Worm (Caenorhabditis elegans) whole organism, young adult: ENCODE measurements around the gene twk-5.

ENCODE experiments used
- F10E7.11 ChIP-seq: sonication (generic microtip); optimal IDR thresholded peaks from 2 replicates; lab custom pipeline; 2017; ENCODE audit warnings: mild to moderate bottlenecking, missing genetic modification characterization, moderate library complexity, missing compliant biosample characterization
- F22D6.2 ChIP-seq: sonication (generic microtip); optimal IDR thresholded peaks from 2 replicates; lab custom pipeline; 2016; ENCODE audit warnings: mild to moderate bottlenecking, missing genetic modification characterization, missing compliant biosample characterization
- F33H1.4 ChIP-seq: fragments of 200-800 bp; sonication (Bioruptor generic); IDR thresholded peaks from 2 replicates; pipeline ENCODE4 v1.3.6; 2022; ENCODE audit warnings: missing genetic modification reagents, missing genetic modification characterization, missing compliant biosample characterization
- F52B5.7 ChIP-seq: sonication (generic microtip); optimal IDR thresholded peaks from 2 replicates; lab custom pipeline; 2016; ENCODE audit warnings: mild to moderate bottlenecking, missing genetic modification characterization, missing compliant biosample characterization
- F57A8.1 ChIP-seq: fragments of 200-800 bp; sonication (Bioruptor generic); optimal IDR thresholded peaks from 2 replicates; lab custom pipeline; 2018; ENCODE audit warnings: mild to moderate bottlenecking, missing genetic modification characterization, moderate library complexity, missing compliant biosample characterization
- K11D2.4 ChIP-seq: fragments of 200-800 bp; sonication (Bioruptor generic); IDR thresholded peaks from 2 replicates; pipeline ENCODE4 v1.3.6; 2022; ENCODE audit warnings: missing genetic modification reagents, missing genetic modification characterization, missing compliant biosample characterization
- K12H6.12 ChIP-seq: fragments of 200-800 bp; sonication (Bioruptor generic); optimal IDR thresholded peaks from 2 replicates; lab custom pipeline; 2018; ENCODE audit warnings: mild to moderate bottlenecking, missing genetic modification characterization, missing compliant biosample characterization
- Y53G8AR.9 ChIP-seq: fragments of 200-800 bp; sonication (Bioruptor generic); conservative IDR thresholded peaks from 2 replicates; pipeline ENCODE4 v1.3.6; 2022; ENCODE audit warnings: missing genetic modification reagents, missing genetic modification characterization, missing compliant biosample characterization
- Y56A3A.18 ChIP-seq: fragments of 200-800 bp; sonication (Bioruptor generic); IDR thresholded peaks from 2 replicates; pipeline ENCODE4 v1.3.6; 2022; ENCODE audit warnings: missing genetic modification reagents, missing genetic modification characterization, missing compliant biosample characterization
- ama-1 ChIP-seq, 3 experiments: fragments of 150-350 bp in 1 of 3; sonication (generic microtip) in 2 of 3; optimal IDR thresholded peaks; 2 replicates each; lab custom pipeline; 2014 to 2018; ENCODE audit warnings: missing biosample characterization in 2 of 3, missing genetic modification characterization in 2 of 3, missing genetic modification reagents in 2 of 3
- attf-3 ChIP-seq: fragments of 200-800 bp; sonication (Bioruptor generic); conservative IDR thresholded peaks from 2 replicates; pipeline ENCODE4 v1.3.6; 2022; ENCODE audit warnings: missing genetic modification reagents, missing genetic modification characterization, missing compliant biosample characterization
- attf-6 ChIP-seq: fragments of 200-800 bp; sonication (Bioruptor generic); IDR thresholded peaks from 2 replicates; pipeline ENCODE4 v1.3.6; 2022; ENCODE audit warnings: missing genetic modification reagents, missing genetic modification characterization, missing compliant biosample characterization
- bed-1 ChIP-seq: fragments of 200-800 bp; sonication (Bioruptor generic); IDR thresholded peaks from 2 replicates; pipeline ENCODE4 v1.3.6; 2022; ENCODE audit warnings: missing genetic modification reagents, missing genetic modification characterization, missing compliant biosample characterization
- ccch-3 ChIP-seq: fragments of 200-800 bp; sonication (Bioruptor generic); optimal IDR thresholded peaks from 2 replicates; lab custom pipeline; 2018; ENCODE audit warnings: mild to moderate bottlenecking, missing genetic modification characterization, missing compliant biosample characterization
- cebp-1 ChIP-seq, 2 experiments: fragments of 200-800 bp in 1 of 2; sonication (Bioruptor generic) in 1 of 2; sonication (generic microtip) in 1 of 2; IDR thresholded peaks in 1 of 2; optimal IDR thresholded peaks in 1 of 2; 2 replicates each; pipeline versions ENCODE4 v1.3.6 to Lab custom; 2017 to 2022; ENCODE audit warnings: missing compliant biosample characterization in 2 of 2, missing genetic modification characterization in 2 of 2, mild to moderate bottlenecking in 1 of 2, missing genetic modification reagents in 1 of 2, moderate library complexity in 1 of 2
- cebp-2 ChIP-seq: fragments of 200-800 bp; sonication (Bioruptor generic); IDR thresholded peaks from 2 replicates; pipeline ENCODE4 v1.3.6; 2022; ENCODE audit warnings: missing genetic modification characterization, missing compliant biosample characterization
- ceh-27 ChIP-seq: fragments of 200-800 bp; sonication (Bioruptor generic); optimal IDR thresholded peaks from 2 replicates; lab custom pipeline; 2018; ENCODE audit warnings: mild to moderate bottlenecking, missing genetic modification characterization, moderate library complexity, missing compliant biosample characterization
- ceh-79 ChIP-seq: sonication (generic microtip); optimal IDR thresholded peaks from 2 replicates; lab custom pipeline; 2017; ENCODE audit warnings: mild to moderate bottlenecking, missing genetic modification characterization, missing compliant biosample characterization
- ceh-91 ChIP-seq: fragments of 200-800 bp; sonication (Bioruptor generic); IDR thresholded peaks from 2 replicates; pipeline ENCODE4 v1.3.6; 2022; ENCODE audit warnings: missing genetic modification reagents, missing genetic modification characterization, missing compliant biosample characterization
- chd-7 ChIP-seq: sonication (generic microtip); optimal IDR thresholded peaks from 2 replicates; lab custom pipeline; 2016; ENCODE audit warnings: mild to moderate bottlenecking, missing genetic modification characterization, moderate library complexity, missing compliant biosample characterization
- dox-1 ChIP-seq: fragments of 200-800 bp; sonication (Bioruptor generic); IDR thresholded peaks from 2 replicates; pipeline ENCODE4 v1.3.6; 2022; ENCODE audit warnings: missing genetic modification reagents, missing genetic modification characterization, missing compliant biosample characterization
- dpff-1 ChIP-seq: sonication (generic microtip); optimal IDR thresholded peaks from 2 replicates; lab custom pipeline; 2017; ENCODE audit warnings: mild to moderate bottlenecking, missing genetic modification characterization, missing compliant biosample characterization
- egrh-3 ChIP-seq: fragments of 200-800 bp; sonication (Bioruptor generic); IDR thresholded peaks from 2 replicates; pipeline ENCODE4 v1.3.6; 2022; ENCODE audit warnings: missing genetic modification reagents, missing genetic modification characterization, missing compliant biosample characterization
- gei-17 ChIP-seq: fragments of 200-800 bp; sonication (Bioruptor generic); optimal IDR thresholded peaks from 2 replicates; lab custom pipeline; 2018; ENCODE audit warnings: mild to moderate bottlenecking, missing genetic modification characterization, missing compliant biosample characterization
- hmg-20 ChIP-seq: fragments of 200-800 bp; sonication (Bioruptor generic); IDR thresholded peaks from 2 replicates; pipeline ENCODE4 v1.3.6; 2022; ENCODE audit warnings: missing genetic modification reagents, missing genetic modification characterization, missing compliant biosample characterization
- lag-1 ChIP-seq: fragments of 200-800 bp; sonication (Bioruptor generic); IDR thresholded peaks from 2 replicates; pipeline ENCODE4 v1.3.6; 2022; ENCODE audit warnings: missing genetic modification reagents, missing genetic modification characterization, missing compliant biosample characterization
- lin-35 ChIP-seq, 3 experiments: fragments of 150-350 bp in 2 of 3; sonication (generic microtip) in 1 of 3; optimal IDR thresholded peaks; 2 replicates each; lab custom pipeline; 2014 to 2018; ENCODE audit warnings: missing biosample characterization in 3 of 3, missing genetic modification characterization in 3 of 3, missing genetic modification reagents in 3 of 3
- lin-54 ChIP-seq: fragments of 200-800 bp; sonication (Bioruptor generic); optimal IDR thresholded peaks from 2 replicates; lab custom pipeline; 2018; ENCODE audit warnings: mild to moderate bottlenecking, missing genetic modification characterization, missing compliant biosample characterization
- madf-10 ChIP-seq: sonication (generic microtip); optimal IDR thresholded peaks from 2 replicates; lab custom pipeline; 2016; ENCODE audit warnings: mild to moderate bottlenecking, missing genetic modification characterization, missing compliant biosample characterization
- madf-8 ChIP-seq: fragments of 200-800 bp; sonication (Bioruptor generic); conservative IDR thresholded peaks from 2 replicates; pipeline ENCODE4 v1.3.6; 2022; ENCODE audit warnings: missing genetic modification reagents, missing genetic modification characterization, missing compliant biosample characterization
- mcd-1 ChIP-seq: fragments of 200-800 bp; sonication (Bioruptor generic); IDR thresholded peaks from 2 replicates; pipeline ENCODE4 v1.3.6; 2022; ENCODE audit warnings: missing genetic modification reagents, missing genetic modification characterization, missing compliant biosample characterization
- mel-28 ChIP-seq: sonication (generic microtip); optimal IDR thresholded peaks from 2 replicates; lab custom pipeline; 2016; ENCODE audit warnings: borderline replicate concordance, mild to moderate bottlenecking, missing genetic modification characterization, missing compliant biosample characterization
- mes-4 ChIP-seq: sonication (generic microtip); optimal IDR thresholded peaks from 2 replicates; lab custom pipeline; 2016; ENCODE audit warnings: missing genotype, missing genetic modification characterization, missing compliant biosample characterization
- nfya-1 ChIP-seq: sonication (generic microtip); optimal IDR thresholded peaks from 2 replicates; lab custom pipeline; 2017; ENCODE audit warnings: antibody characterized with exemption, missing compliant biosample characterization, missing genetic modification characterization, borderline replicate concordance; ENCODE audit not compliant: insufficient read depth
- nhr-179 ChIP-seq: sonication (generic microtip); optimal IDR thresholded peaks from 2 replicates; lab custom pipeline; 2016; ENCODE audit warnings: mild to moderate bottlenecking, missing genetic modification characterization, missing compliant biosample characterization
- pha-4 ChIP-seq: fragments of 150-350 bp; sonication (generic microtip); optimal IDR thresholded peaks from 2 replicates; lab custom pipeline; 2014; ENCODE audit warnings: missing biosample characterization, missing genetic modification reagents, missing genetic modification characterization
- rcor-1 ChIP-seq: fragments of 200-800 bp; sonication (Bioruptor generic); IDR thresholded peaks from 2 replicates; pipeline ENCODE4 v1.3.6; 2022; ENCODE audit warnings: missing genetic modification reagents, missing genetic modification characterization, missing compliant biosample characterization
- repo-1 ChIP-seq: sonication (generic microtip); optimal IDR thresholded peaks from 2 replicates; lab custom pipeline; 2017; ENCODE audit warnings: mild to moderate bottlenecking, missing genetic modification characterization, missing compliant biosample characterization
- sdz-38 ChIP-seq: sonication (generic microtip); optimal IDR thresholded peaks from 2 replicates; lab custom pipeline; 2016; ENCODE audit warnings: missing genotype, missing genetic modification characterization, missing compliant biosample characterization
- sea-2 ChIP-seq: fragments of 200-800 bp; sonication (Bioruptor generic); IDR thresholded peaks from 2 replicates; pipeline ENCODE4 v1.3.6; 2022; ENCODE audit warnings: missing genetic modification characterization, missing compliant biosample characterization
- snpc-3.4 ChIP-seq: sonication (generic microtip); optimal IDR thresholded peaks from 2 replicates; lab custom pipeline; 2017; ENCODE audit warnings: missing genetic modification characterization, mild to moderate bottlenecking, missing compliant biosample characterization, antibody characterized with exemption, moderate library complexity, missing genotype, missing genetic modification reagents
- somi-1 ChIP-seq: fragments of 200-800 bp; sonication (Bioruptor generic); optimal IDR thresholded peaks from 2 replicates; lab custom pipeline; 2018; ENCODE audit warnings: mild to moderate bottlenecking, missing genetic modification characterization, missing compliant biosample characterization
- tlf-1 ChIP-seq: fragments of 200-800 bp; sonication (Bioruptor generic); optimal IDR thresholded peaks from 2 replicates; lab custom pipeline; 2018; ENCODE audit warnings: mild to moderate bottlenecking, missing genetic modification characterization, missing compliant biosample characterization
- unc-62 ChIP-seq: fragments of 150-350 bp; optimal IDR thresholded peaks from 2 replicates; lab custom pipeline; 2014; ENCODE audit warnings: missing biosample characterization, missing genetic modification reagents, missing genetic modification characterization
- xnd-1 ChIP-seq: sonication (generic microtip); optimal IDR thresholded peaks from 2 replicates; lab custom pipeline; 2016; ENCODE audit warnings: missing genotype, missing genetic modification reagents, missing genetic modification characterization, missing compliant biosample characterization
- ztf-18 ChIP-seq: sonication (generic microtip); optimal IDR thresholded peaks from 2 replicates; lab custom pipeline; 2016; ENCODE audit warnings: missing genotype, mild to moderate bottlenecking, missing genetic modification characterization, missing compliant biosample characterization
- ztf-3 ChIP-seq: fragments of 200-800 bp; sonication (Bioruptor generic); optimal IDR thresholded peaks from 2 replicates; lab custom pipeline; 2018; ENCODE audit warnings: mild to moderate bottlenecking, missing genetic modification characterization, missing compliant biosample characterization
- ztf-6 ChIP-seq: fragments of 200-800 bp; sonication (Bioruptor generic); IDR thresholded peaks from 2 replicates; pipeline ENCODE4 v1.3.6; 2022; ENCODE audit warnings: missing genetic modification reagents, missing genetic modification characterization, missing compliant biosample characterization

Gene twk-5

DNA sequence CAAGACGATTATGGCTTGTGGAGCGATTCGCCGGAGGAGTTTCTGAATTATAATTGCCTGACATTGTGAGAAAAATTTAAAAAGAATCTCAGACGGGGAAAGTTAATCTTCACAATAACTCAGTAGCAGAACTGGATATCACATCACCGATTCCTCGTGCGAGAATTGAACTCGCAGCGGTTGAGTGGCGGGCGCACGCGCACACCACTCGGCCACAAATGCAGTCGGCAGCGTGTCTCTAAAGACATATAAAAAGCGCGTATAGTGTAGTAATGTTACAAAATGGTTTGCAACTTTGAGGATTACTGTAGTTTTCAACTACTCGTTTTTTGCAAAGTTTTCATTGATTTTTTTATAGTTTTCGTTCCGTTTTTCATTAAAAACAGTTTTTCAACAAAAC is 500 bp downstream of the twk-5 start (continued):
- TF ChIP-seq F52B5.7 (peak; percentile 98), chd-7 (tag; lab: Kevin White, UChicago) (peak; percentile 93), egrh-3 (peak; percentile 50), bed-1 (GFP tag; lab: Robert Waterston, UW) (peak; percentile 87; the same call in 1 of the 2 replicates), mel-28 (peak; percentile 70), lin-35 (GFP tag; optimal IDR thresholded peaks at IDR 0.05; lab: Kevin White, UChicago) (peak in 1 of 3 experiments; percentile 78), xnd-1 (peak; percentile 15), F57A8.1 (GFP tag; lab: Kevin White, UChicago) (peak; percentile 98), Y53G8AR.9 (GFP tag; lab: Robert Waterston, UW) (peak; percentile 83; the same call in 1 of the 2 replicates), ceh-79 (tag; lab: Kevin White, UChicago) (peak; percentile 91), mcd-1 (GFP tag; lab: Robert Waterston, UW) (peak; percentile 83), cebp-2 (GFP tag; lab: Robert Waterston, UW) (peak; percentile 97), attf-6 (GFP tag; lab: Robert Waterston, UW) (peak; percentile 79), dpff-1 (tag; lab: Kevin White, UChicago) (peak; percentile 52), sdz-38 (tag; lab: Kevin White, UChicago) (no peak), nhr-179 (tag; lab: Kevin White, UChicago) (peak; percentile 75), unc-62 (GFP tag; lab: Kevin White, UChicago) (no peak), ccch-3 (peak; percentile 67), lag-1 (GFP tag; lab: Robert Waterston, UW) (peak; percentile 87; the same call in 1 of the 2 replicates), pha-4 (no peak), rcor-1 (GFP tag; lab: Robert Waterston, UW) (peak; percentile 88), ceh-27 (peak; percentile 94), madf-10 (peak; percentile 87), ztf-18 (tag; lab: Kevin White, UChicago) (peak; percentile 89), F10E7.11 (tag; lab: Kevin White, UChicago) (peak; percentile 92), F22D6.2 (tag; lab: Kevin White, UChicago) (peak; percentile 63), Y56A3A.18 (GFP tag; lab: Robert Waterston, UW) (peak; percentile 88), K12H6.12 (tag; lab: Kevin White, UChicago) (peak; percentile 77), ceh-91 (GFP tag; lab: Robert Waterston, UW) (peak; percentile 58; the same call in 1 of the 2 replicates), snpc-3.4 (tag; lab: Kevin White, UChicago) (peak; percentile 93), nfya-1 (tag; lab: Kevin White, UChicago) (no peak), hmg-20 (peak; percentile 88), dox-1 (GFP tag; lab: Robert Waterston, UW) (peak; percentile 94), cebp-1 (GFP tag; IDR thresholded peaks at IDR 0.05; lab: Robert Waterston, UW) (peak; percentile 56; the same call in 1 of the 2 replicates), cebp-1 (tag; optimal IDR thresholded peaks at IDR 0.05; lab: Kevin White, UChicago) (no peak), ztf-6 (GFP tag; lab: Robert Waterston, UW) (peak; percentile 90), madf-8 (peak; percentile 49), gei-17 (GFP tag; lab: Kevin White, UChicago) (peak; percentile 47), sea-2 (GFP tag; lab: Robert Waterston, UW) (peak; percentile 86), F33H1.4 (peak; percentile 63), lin-54 (GFP tag; lab: Kevin White, UChicago) (peak; percentile 81), K11D2.4 (peak; percentile 72), somi-1 (GFP tag; lab: Kevin White, UChicago) (peak; percentile 88), attf-3 (GFP tag; lab: Robert Waterston, UW) (peak; percentile 71), repo-1 (tag; lab: Kevin White, UChicago) (peak; percentile 87), ama-1 (optimal IDR thresholded peaks at IDR 0.05; lab: Kevin White, UChicago) (no peak), ama-1 (GFP tag; optimal IDR thresholded peaks at IDR 0.05; lab: Kevin White, UChicago) (peak; percentile 92 to 93), tlf-1 (GFP tag; lab: Kevin White, UChicago) (peak; percentile 76), mes-4 (peak; percentile 90), ztf-3 (peak; percentile 41)
